Fruit fly (Drosophila melanogaster): ENCODE results near the gene Dhc1.

DNA sequence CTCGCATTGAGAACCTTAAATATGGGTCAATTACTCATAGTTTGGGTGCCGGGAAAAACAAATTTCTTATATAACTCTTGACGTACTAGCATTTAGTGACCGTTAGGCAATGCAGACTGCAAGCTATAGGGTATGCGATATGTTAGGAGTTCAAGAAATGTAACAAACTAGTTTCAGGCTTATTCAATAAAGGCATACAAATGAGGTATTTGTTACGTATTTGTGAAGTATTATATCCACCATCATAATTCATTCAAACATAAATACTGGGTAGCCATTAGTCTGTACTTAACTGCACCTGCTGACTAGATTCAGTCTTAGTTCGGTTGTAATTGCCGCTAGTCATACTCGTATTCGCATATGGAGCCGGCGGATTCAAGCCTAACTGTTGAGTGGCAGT lies 66.2 kb downstream of the Dhc1 start:
- TF ChIP-seq CG8478 (optimal IDR thresholded peaks at IDR 0.05) (no peak), CTCF (optimal IDR thresholded peaks at IDR 0.05) (no peak)

Data from S2 (cell line).